Worm (Caenorhabditis elegans) whole organism, L4/young adult: Measurements from ENCODE around the gene nhr-39.

Experiments used
- W03F9.2 ChIP-seq: fragments of 150-350 bp; optimal IDR thresholded peaks from 2 replicates; lab custom pipeline; 2014; ENCODE audit warnings: missing biosample characterization, missing genetic modification characterization
- dao-5 ChIP-seq: sonication (generic microtip); optimal IDR thresholded peaks from 2 replicates; lab custom pipeline; 2016; ENCODE audit warnings: missing genotype, missing genetic modification characterization, moderate library complexity, missing compliant biosample characterization
- him-1 ChIP-seq: sonication (generic microtip); optimal IDR thresholded peaks from 2 replicates; lab custom pipeline; 2016; ENCODE audit warnings: missing genotype, missing genetic modification reagents, missing genetic modification characterization, missing compliant biosample characterization

nhr-39 gene

ce11 chrV:9352947-9353346 lies 49.8 kb downstream of the nhr-39 start, which contains the start of gene srx-46:
Gene srx-46, plus strand, starts transcription at chrV:9353247.
- TF ChIP-seq dao-5 (tag; lab: Kevin White, UChicago): no peak
- TF ChIP-seq him-1 (tag; lab: Kevin White, UChicago): no peak
- TF ChIP-seq W03F9.2: no peak
